Worm (Caenorhabditis elegans) whole organism, late embryonic: ENCODE measurements around the gene F16G10.3.

ENCODE experiments used
- Y22D7AL.16 ChIP-seq: sonication (generic microtip); optimal IDR thresholded peaks from 2 replicates; lab custom pipeline; 2016; ENCODE audit warnings: missing genetic modification characterization, missing compliant biosample characterization
- ama-1 ChIP-seq: fragments of 150-350 bp; optimal IDR thresholded peaks from 2 replicates; lab custom pipeline; 2014
- ceh-14 ChIP-seq: sonication (generic microtip); optimal IDR thresholded peaks from 2 replicates; lab custom pipeline; 2016; ENCODE audit warnings: missing genotype, missing genetic modification characterization, missing compliant biosample characterization
- ceh-45 ChIP-seq: fragments of 200-800 bp; sonication (Bioruptor generic); IDR thresholded peaks from 2 replicates; pipeline ENCODE4 v1.3.6; 2022; ENCODE audit warnings: missing genetic modification reagents, missing genetic modification characterization, missing compliant biosample characterization
- ceh-48 ChIP-seq: sonication (generic microtip); optimal IDR thresholded peaks from 2 replicates; lab custom pipeline; 2016; ENCODE audit warnings: missing genetic modification characterization, inconsistent platforms, missing compliant biosample characterization
- pat-9 ChIP-seq: fragments of 200-800 bp; sonication (Bioruptor generic); optimal IDR thresholded peaks from 2 replicates; lab custom pipeline; 2018; ENCODE audit warnings: mild to moderate bottlenecking, missing genetic modification characterization, moderate library complexity, missing compliant biosample characterization
- pha-4 ChIP-seq: fragments of 150-350 bp; optimal IDR thresholded peaks from 2 replicates; lab custom pipeline; 2018; ENCODE audit warnings: missing biosample characterization, missing genetic modification reagents, missing genetic modification characterization
- sox-4 ChIP-seq: sonication (generic microtip); optimal IDR thresholded peaks from 2 replicates; lab custom pipeline; 2017; ENCODE audit warnings: mild to moderate bottlenecking, missing genetic modification characterization, inconsistent platforms, missing compliant biosample characterization
- syd-9 ChIP-seq: sonication (generic microtip); optimal IDR thresholded peaks from 2 replicates; lab custom pipeline; 2016; ENCODE audit warnings: mild to moderate bottlenecking, missing genetic modification characterization, moderate library complexity, missing compliant biosample characterization
- tbx-2 ChIP-seq: sonication (generic microtip); optimal IDR thresholded peaks from 2 replicates; lab custom pipeline; 2016; ENCODE audit warnings: missing genetic modification characterization, missing compliant biosample characterization
- zip-5 ChIP-seq: sonication (generic microtip); optimal IDR thresholded peaks from 2 replicates; lab custom pipeline; 2016; ENCODE audit warnings: missing genetic modification characterization, missing compliant biosample characterization

DNA sequence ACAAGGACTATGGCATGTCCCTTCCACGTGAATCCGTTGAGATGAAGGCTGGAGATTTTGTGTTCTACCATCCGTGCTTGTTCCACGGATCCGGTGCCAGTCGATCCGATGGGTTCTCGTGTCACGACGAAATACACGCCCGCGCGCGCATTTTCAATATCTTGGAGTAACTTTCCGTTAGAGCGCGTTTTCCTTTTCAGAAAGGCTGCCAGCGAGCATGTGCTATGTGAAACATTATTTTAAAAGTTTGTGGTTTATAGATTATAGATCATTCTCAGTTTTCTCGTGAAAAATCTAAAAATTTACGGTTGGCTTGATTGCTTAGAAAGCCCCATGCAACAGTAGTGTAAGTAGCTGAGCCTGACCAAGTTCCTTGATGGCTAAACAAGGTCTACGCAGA is 46.6 kb downstream of the F16G10.3 start, which contains the start of gene fbxc-20:
- TF ChIP-seq ceh-14 (tag; lab: Kevin White, UChicago), result no peak
- no peak for TF ChIP-seq sox-4 (tag; lab: Kevin White, UChicago)
- no peak for TF ChIP-seq Y22D7AL.16 (tag; lab: Kevin White, UChicago)
- TF ChIP-seq pat-9, result no peak
- TF ChIP-seq tbx-2 (tag; lab: Kevin White, UChicago), result no peak
- TF ChIP-seq zip-5 (tag; lab: Kevin White, UChicago), result no peak
- TF ChIP-seq syd-9 (tag; lab: Kevin White, UChicago), result no peak
- TF ChIP-seq ama-1, result no peak
- TF ChIP-seq pha-4 (tag; lab: Kevin White, UChicago), result no peak
- TF ChIP-seq ceh-48, result no peak
- TF ChIP-seq ceh-45 (GFP tag; lab: Robert Waterston, UW), result no peak
